Worm (Caenorhabditis elegans): Measurements from ENCODE around the gene F23B12.4.

ce11 chrV:14408774-14409173 is 32.2 kb upstream of the F23B12.4 start, which contains the start of gene gnrr-2:
- no peak for TF ChIP-seq ama-1 (optimal IDR thresholded peaks at IDR 0.05)
- TF ChIP-seq elt-3 (tag; optimal IDR thresholded peaks at IDR 0.05): no peak
- no peak for TF ChIP-seq ztf-11 (tag; optimal IDR thresholded peaks at IDR 0.05)
- TF ChIP-seq nfya-1 (tag; optimal IDR thresholded peaks at IDR 0.05; ENCODE audit: insufficient read depth): no peak
- no peak for TF ChIP-seq lin-15B (tag; optimal IDR thresholded peaks at IDR 0.05)
- TF ChIP-seq lin-39 (tag; optimal IDR thresholded peaks at IDR 0.05): no peak
- no peak for TF ChIP-seq ceh-16 (tag; optimal IDR thresholded peaks at IDR 0.05)
- no peak for TF ChIP-seq pqm-1 (tag; optimal IDR thresholded peaks at IDR 0.05)

Data from whole organism, L3 larva.